Worm (Caenorhabditis elegans) whole organism, mixed stage, embryonic: ENCODE data around the gene ric-8.

Source experiments
- ceh-39 ChIP-seq: fragments of 150-350 bp; optimal IDR thresholded peaks from 2 replicates; lab custom pipeline; 2014; ENCODE audit warnings: missing biosample characterization, missing genetic modification characterization
- ces-1 ChIP-seq: fragments of 150-350 bp; optimal IDR thresholded peaks from 2 replicates; lab custom pipeline; 2014; ENCODE audit warnings: missing biosample characterization, missing genetic modification reagents, missing genetic modification characterization
- elt-1 ChIP-seq: sonication (generic microtip); optimal IDR thresholded peaks from 2 replicates; lab custom pipeline; 2017; ENCODE audit warnings: missing genetic modification characterization, mild to moderate bottlenecking, missing compliant biosample characterization, antibody characterized with exemption, moderate library complexity, borderline replicate concordance; ENCODE audit not compliant: insufficient read depth
- flh-1 ChIP-seq: fragments of 200-800 bp; sonication (Bioruptor generic); optimal IDR thresholded peaks from 2 replicates; lab custom pipeline; 2018; ENCODE audit warnings: mild to moderate bottlenecking, missing genetic modification characterization, moderate library complexity, missing compliant biosample characterization
- ham-2 ChIP-seq: fragments of 200-800 bp; sonication (Bioruptor generic); optimal IDR thresholded peaks from 2 replicates; lab custom pipeline; 2018; ENCODE audit warnings: mild to moderate bottlenecking, missing genetic modification characterization, missing compliant biosample characterization
- nhr-237 ChIP-seq: fragments of 150-350 bp; optimal IDR thresholded peaks from 2 replicates; lab custom pipeline; 2014; ENCODE audit warnings: missing biosample characterization, missing genetic modification characterization
- nhr-76 ChIP-seq: sonication (generic microtip); optimal IDR thresholded peaks from 2 replicates; lab custom pipeline; 2017; ENCODE audit warnings: missing biosample characterization, missing genetic modification characterization
- zip-8 ChIP-seq: fragments of 150-350 bp; optimal IDR thresholded peaks from 2 replicates; lab custom pipeline; 2014; ENCODE audit warnings: missing biosample characterization, missing genetic modification characterization

DNA sequence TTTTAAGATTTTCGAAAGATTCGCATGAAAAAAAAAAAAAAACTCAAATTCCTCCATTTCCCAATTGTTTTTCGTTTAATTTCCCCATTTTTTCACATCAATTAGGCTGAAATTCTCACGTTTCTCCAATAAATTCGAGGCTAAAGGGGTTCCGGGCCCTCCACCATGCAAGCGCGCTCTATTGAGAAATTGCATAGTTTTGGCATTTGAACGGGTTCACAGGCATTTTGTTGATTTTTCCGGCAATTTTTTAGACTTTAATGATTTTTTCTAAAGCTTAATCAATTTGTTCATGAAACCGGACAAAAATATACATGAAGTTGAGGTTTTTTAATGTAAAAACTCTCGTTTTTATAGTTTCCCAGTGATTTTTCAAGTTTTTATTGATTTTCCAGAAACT lies 23.4 kb downstream of the ric-8 start:
- TF ChIP-seq ham-2 (no peak), elt-1 (tag; lab: Kevin White, UChicago) (no peak), nhr-237 (tag; lab: Kevin White, UChicago) (no peak), nhr-76 (tag; lab: Kevin White, UChicago) (no peak), ceh-39 (no peak), zip-8 (tag; lab: Kevin White, UChicago) (no peak), ces-1 (GFP tag; lab: Kevin White, UChicago) (no peak), flh-1 (no peak)
